Fruit fly (Drosophila melanogaster) whole organism, pupa: ENCODE results near the gene Ulp1.
A peak's percentile ranks its signal among the peaks of the same experiment; 100 is the strongest.

Experiments
- CG10348 ChIP-seq: fragments of 200-800 bp; sonication (Bioruptor generic); IDR thresholded peaks from 2 replicates; pipeline ENCODE4 v1.3.6; 2022; ENCODE audit warnings: missing biosample characterization, missing genetic modification characterization
- CG12605 ChIP-seq: fragments of 200-800 bp; sonication (Bioruptor generic); IDR thresholded peaks from 2 replicates; pipeline ENCODE4 v1.3.6; 2022; ENCODE audit warnings: missing biosample characterization, missing genetic modification characterization
- CG13204 ChIP-seq: fragments of 200-800 bp; sonication (Bioruptor generic); optimal IDR thresholded peaks from 2 replicates; lab custom pipeline; 2018; ENCODE audit warnings: missing biosample characterization, mild to moderate bottlenecking, missing genetic modification characterization, moderate library complexity
- CG14655 ChIP-seq: fragments of 200-800 bp; sonication (Bioruptor generic); optimal IDR thresholded peaks from 3 replicates; lab custom pipeline; 2017; ENCODE audit warnings: mild to moderate bottlenecking, missing biosample characterization, missing genetic modification reagents, missing genetic modification characterization
- CG15710 ChIP-seq: fragments of 200-800 bp; sonication (Bioruptor generic); optimal IDR thresholded peaks from 2 replicates; lab custom pipeline; 2018; ENCODE audit warnings: missing biosample characterization, mild to moderate bottlenecking, missing genetic modification characterization, moderate library complexity
- CG17806 ChIP-seq: fragments of 200-800 bp; sonication (Bioruptor generic); optimal IDR thresholded peaks from 2 replicates; lab custom pipeline; 2018; ENCODE audit warnings: missing biosample characterization, mild to moderate bottlenecking, missing genetic modification characterization, moderate library complexity
- CG32121 ChIP-seq: fragments of 200-800 bp; sonication (Bioruptor generic); IDR thresholded peaks from 2 replicates; pipeline ENCODE4 v1.3.6; 2022; ENCODE audit warnings: missing biosample characterization, missing genetic modification characterization
- CG34367 ChIP-seq: fragments of 200-800 bp; sonication (Bioruptor generic); optimal IDR thresholded peaks from 2 replicates; lab custom pipeline; 2018; ENCODE audit warnings: missing biosample characterization, mild to moderate bottlenecking, missing genetic modification characterization
- CG4496 ChIP-seq: fragments of 200-800 bp; sonication (Bioruptor generic); IDR thresholded peaks from 3 replicates; pipeline ENCODE4 v1.3.6; 2022; ENCODE audit warnings: missing biosample characterization, missing genetic modification characterization
- CG8159 ChIP-seq: fragments of 200-800 bp; sonication (Bioruptor generic); optimal IDR thresholded peaks from 3 replicates; lab custom pipeline; 2018; ENCODE audit warnings: missing biosample characterization, mild to moderate bottlenecking, missing genetic modification characterization, moderate library complexity
- CG8301 ChIP-seq: fragments of 200-800 bp; sonication (Bioruptor generic); optimal IDR thresholded peaks from 2 replicates; lab custom pipeline; 2018; ENCODE audit warnings: missing biosample characterization, mild to moderate bottlenecking, missing genetic modification characterization
- CG9948 ChIP-seq: fragments of 200-800 bp; sonication (Bioruptor generic); optimal IDR thresholded peaks from 2 replicates; lab custom pipeline; 2018; ENCODE audit warnings: missing biosample characterization, mild to moderate bottlenecking, missing genetic modification characterization, moderate library complexity
- D1 ChIP-seq: fragments of 200-800 bp; sonication (Bioruptor generic); optimal IDR thresholded peaks from 2 replicates; lab custom pipeline; 2018; ENCODE audit warnings: missing biosample characterization, mild to moderate bottlenecking, missing genetic modification characterization, moderate library complexity
- EcR ChIP-seq: fragments of 200-800 bp; sonication (Bioruptor generic); optimal IDR thresholded peaks from 3 replicates; lab custom pipeline; 2019; ENCODE audit warnings: missing biosample characterization, missing genetic modification characterization, mild to moderate bottlenecking, moderate library complexity, missing genetic modification reagents
- Ets98B ChIP-seq: fragments of 200-800 bp; sonication (Bioruptor generic); IDR thresholded peaks from 2 replicates; pipeline ENCODE4 v1.3.6; 2022; ENCODE audit warnings: missing biosample characterization, missing genetic modification characterization
- Pif1A ChIP-seq: fragments of 200-800 bp; sonication (Bioruptor generic); optimal IDR thresholded peaks from 3 replicates; lab custom pipeline; 2016; ENCODE audit warnings: missing biosample characterization, missing genetic modification characterization
- Pif1B ChIP-seq: fragments of 200-800 bp; sonication (Bioruptor generic); optimal IDR thresholded peaks from 3 replicates; lab custom pipeline; 2016; ENCODE audit warnings: missing biosample characterization, missing genetic modification characterization
- Snoo ChIP-seq: fragments of 200-800 bp; sonication (Bioruptor generic); optimal IDR thresholded peaks from 3 replicates; lab custom pipeline; 2017; ENCODE audit warnings: missing biosample characterization, mild to moderate bottlenecking, missing genetic modification characterization, inconsistent platforms
- fd96Ca ChIP-seq: fragments of 200-800 bp; sonication (Bioruptor generic); IDR thresholded peaks from 3 replicates; pipeline ENCODE4 v1.3.6; 2022; ENCODE audit warnings: missing biosample characterization, missing genetic modification characterization
- gl ChIP-seq: fragments of 200-800 bp; sonication (Bioruptor generic); optimal IDR thresholded peaks from 2 replicates; lab custom pipeline; 2018; ENCODE audit warnings: missing biosample characterization, mild to moderate bottlenecking, missing genetic modification characterization
- rn ChIP-seq: fragments of 200-800 bp; sonication (Bioruptor generic); IDR thresholded peaks from 2 replicates; pipeline ENCODE4 v1.3.6; 2022; ENCODE audit warnings: missing biosample characterization, missing genetic modification characterization

Ulp1 gene

DNA sequence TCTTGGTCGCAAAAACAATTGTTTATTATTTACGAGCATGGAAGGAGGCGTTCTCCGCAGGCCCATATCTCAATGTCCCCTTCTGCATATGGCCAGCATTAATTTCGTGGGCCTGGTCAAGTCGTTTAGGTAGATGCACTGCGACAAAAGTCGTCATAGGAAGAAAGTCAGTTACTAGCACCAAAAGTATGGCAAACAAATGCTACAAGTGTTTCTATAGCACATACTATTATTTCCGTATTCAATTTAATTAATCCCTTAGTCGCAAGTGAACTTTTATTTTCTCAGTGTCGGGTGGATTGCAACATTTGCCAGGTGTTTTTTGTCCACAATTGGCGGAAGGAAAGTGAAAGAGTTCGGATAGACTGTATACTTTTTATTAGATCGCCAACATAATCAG, 35.0 kb downstream of the Ulp1 start:
- TF ChIP-seq Ets98B (GFP tag; lab: Robert Waterston, UW) (peak; percentile 41), CG8159 (tag; lab: Kevin White, UChicago) (peak; percentile 67), CG15710 (tag; lab: Kevin White, UChicago) (peak; percentile 50), CG32121 (GFP tag; lab: Robert Waterston, UW) (peak; percentile 23; the same call in 1 of the 2 replicates), CG8301 (peak; percentile 38), rn (peak; percentile 36; the same call in 1 of the 2 replicates), D1 (tag; lab: Kevin White, UChicago) (no peak), fd96Ca (GFP tag; lab: Robert Waterston, UW) (peak; percentile 77), CG12605 (GFP tag; lab: Robert Waterston, UW) (peak; percentile 33; the same call in 1 of the 2 replicates), gl (peak; percentile 36), CG14655 (GFP tag; lab: Kevin White, UChicago) (peak; percentile 70), CG17806 (tag; lab: Kevin White, UChicago) (peak; percentile 71), CG34367 (peak; percentile 61), CG13204 (GFP tag; lab: Kevin White, UChicago) (no peak), CG10348 (GFP tag; lab: Robert Waterston, UW) (no peak), Pif1B (GFP tag; lab: Kevin White, UChicago) (peak; percentile 37), EcR (GFP tag; lab: Kevin White, UChicago) (no peak), CG9948 (tag; lab: Kevin White, UChicago) (peak; percentile 58), Pif1A (peak; percentile 51), Snoo (tag; lab: Kevin White, UChicago) (no peak), CG4496 (GFP tag; lab: Robert Waterston, UW) (peak; percentile 66)

dm6 chrX:19171926-19172325, 36.1 kb downstream of the Ulp1 start:
- no peak for TF ChIP-seq CG17806 (tag; lab: Kevin White, UChicago)
- TF ChIP-seq EcR (GFP tag; lab: Kevin White, UChicago) = peak; percentile 5
- TF ChIP-seq CG8159 (tag; lab: Kevin White, UChicago) = no peak

DNA sequence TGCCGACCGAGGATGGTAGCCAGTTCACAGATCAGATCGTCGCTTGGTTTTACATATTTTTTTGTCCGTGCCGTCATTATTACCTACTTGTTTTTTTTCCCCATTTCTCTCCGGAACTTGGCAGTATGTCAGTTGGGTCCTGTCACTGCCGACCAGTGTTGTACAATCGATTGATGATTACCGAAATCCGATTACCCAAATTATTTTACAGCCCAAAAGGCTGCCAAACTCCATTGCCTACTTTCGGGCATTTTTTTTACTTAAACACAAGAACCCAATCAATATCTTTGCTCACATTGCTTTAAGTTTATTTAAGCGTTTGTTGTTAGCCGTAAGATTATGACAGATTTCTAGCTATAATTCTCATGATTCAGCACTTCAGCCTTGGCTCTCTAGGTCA, 37.2 kb downstream of the Ulp1 start, which contains the start of gene Inx5:
Gene Inx5 (minus strand): TSS at position 93 of the 400 bp plus-strand sequence.
- TF ChIP-seq CG8159 (tag; lab: Kevin White, UChicago) = no peak
- TF ChIP-seq Snoo (tag; lab: Kevin White, UChicago) = no peak
- no peak for TF ChIP-seq CG4496 (GFP tag; lab: Robert Waterston, UW)
- no peak for TF ChIP-seq CG15710 (tag; lab: Kevin White, UChicago)
- no peak for TF ChIP-seq CG14655 (GFP tag; lab: Kevin White, UChicago)
- TF ChIP-seq D1 (tag; lab: Kevin White, UChicago) = no peak
- no peak for TF ChIP-seq CG9948 (tag; lab: Kevin White, UChicago)
- TF ChIP-seq EcR (GFP tag; lab: Kevin White, UChicago) = no peak
- TF ChIP-seq CG8301 = no peak
- TF ChIP-seq CG12605 (GFP tag; lab: Robert Waterston, UW) = no peak
- TF ChIP-seq Ets98B (GFP tag; lab: Robert Waterston, UW) = no peak
- TF ChIP-seq CG32121 (GFP tag; lab: Robert Waterston, UW) = no peak
- no peak for TF ChIP-seq gl
- TF ChIP-seq fd96Ca (GFP tag; lab: Robert Waterston, UW) = no peak
- no peak for TF ChIP-seq CG13204 (GFP tag; lab: Kevin White, UChicago)
- TF ChIP-seq Pif1B (GFP tag; lab: Kevin White, UChicago) = no peak
- no peak for TF ChIP-seq CG34367
- no peak for TF ChIP-seq Pif1A

dm6 chrX:19167586-19168403, 40.2 kb downstream of the Ulp1 start:
- TF ChIP-seq Snoo (tag; lab: Kevin White, UChicago) = no peak
- TF ChIP-seq fd96Ca (GFP tag; lab: Robert Waterston, UW) = 0 out of 3 replicates have a peak, but pooled peaks have one; percentile 6
- peak; percentile 46 for TF ChIP-seq EcR (GFP tag; lab: Kevin White, UChicago)
- TF ChIP-seq CG12605 (GFP tag; lab: Robert Waterston, UW) = no peak
- TF ChIP-seq CG13204 (GFP tag; lab: Kevin White, UChicago) = peak; percentile 35

DNA sequence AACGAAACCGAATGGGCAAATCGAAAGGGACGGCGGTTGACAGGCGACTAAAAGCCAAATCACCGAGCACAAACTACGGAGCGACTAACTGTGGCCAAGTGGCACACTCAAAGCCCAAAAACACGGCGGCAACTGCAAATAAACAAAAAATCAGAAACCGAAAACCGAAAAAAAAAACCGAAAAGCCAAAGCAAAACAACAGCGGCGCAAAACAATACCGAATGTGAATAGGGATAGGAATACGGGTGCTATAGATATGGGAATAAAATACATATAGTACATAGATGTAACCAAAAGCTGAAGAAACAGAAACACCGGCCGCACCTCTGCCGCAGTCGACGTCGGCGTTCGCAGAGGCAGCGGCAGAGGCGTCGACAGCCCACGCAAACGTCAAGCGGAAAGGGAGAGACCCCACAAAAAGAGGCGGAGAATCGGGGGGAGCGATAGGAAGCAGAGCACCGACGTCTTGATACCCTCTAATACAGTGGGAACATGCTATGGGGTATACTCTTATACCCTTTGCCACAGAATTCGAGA, 40.9 kb downstream of the Ulp1 start, which contains the start of gene RhoGAP18B:
Gene RhoGAP18B (minus strand): TSS at position 51 of the 537 bp plus-strand sequence.
- no peak for TF ChIP-seq Pif1A
- TF ChIP-seq Snoo (tag; lab: Kevin White, UChicago) = no peak
